ENCODE assay signal across 1 fruit fly cellular context in the genomic region with DNA sequence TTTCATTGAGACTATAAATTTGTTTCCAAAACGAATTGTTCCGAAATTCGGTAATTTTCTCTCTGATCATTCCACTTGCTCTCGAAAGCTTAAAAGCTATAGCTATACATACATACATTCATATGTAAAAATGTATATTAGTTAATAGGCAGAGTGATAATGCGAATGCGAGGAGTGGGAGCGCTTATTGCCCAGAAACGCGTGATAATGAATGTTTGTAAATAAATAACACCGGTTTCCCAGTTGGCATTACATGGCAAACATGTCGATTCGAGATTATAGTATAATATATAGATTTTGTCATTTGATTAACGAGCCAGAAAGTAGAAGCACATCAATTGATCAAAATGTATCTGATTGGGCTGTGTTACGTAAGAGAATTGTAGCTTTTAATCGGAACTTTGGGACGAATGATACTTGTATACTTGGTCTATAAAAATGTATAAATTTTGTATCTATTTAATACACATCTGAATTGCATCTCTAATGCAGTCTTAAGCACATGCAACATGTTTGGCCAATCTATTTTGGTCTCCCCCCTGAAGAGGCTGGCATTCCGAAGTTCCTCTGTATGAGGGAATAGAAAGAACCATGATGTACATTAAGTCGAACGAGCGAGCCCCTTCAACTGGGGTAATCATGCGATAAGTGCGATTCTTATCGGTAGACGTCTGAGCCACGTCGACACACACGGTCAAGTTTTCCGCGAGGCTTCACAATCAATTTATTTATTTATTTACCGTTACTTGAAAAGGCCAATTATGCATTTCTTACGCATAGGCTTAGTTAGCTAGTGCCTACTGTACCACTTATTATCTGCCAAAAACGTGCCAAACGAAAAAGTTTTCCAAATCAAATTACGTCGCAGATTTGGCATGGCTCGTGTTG.
A peak's percentile ranks its signal among the peaks of the same experiment; 100 is the strongest.
TF ChIP-seq lines count a peak whose summit lies in the region.

No protein-coding gene starts in this region.

TF ChIP-seq in whole organism, embryonic, 481 proteins besides CTCF, POLR2A, EP300 and RAD21 (continued from another document):
- TF ChIP-seq Scr (GFP tag; IDR thresholded peaks at IDR 0.05; lab: Robert Waterston, UW; ENCODE audit: partially characterized antibody) = no peak
- no peak for TF ChIP-seq Kr (GFP tag; optimal IDR thresholded peaks at IDR 0.05; lab: Kevin White, UChicago)
- TF ChIP-seq CG32767 (GFP tag; IDR thresholded peaks at IDR 0.05; lab: Robert Waterston, UW) = no peak
- TF ChIP-seq CG11093 (GFP tag; IDR thresholded peaks at IDR 0.05; lab: Robert Waterston, UW) = no peak
- no peak for TF ChIP-seq B-H2 (GFP tag; optimal IDR thresholded peaks at IDR 0.05; lab: Kevin White, UChicago)
- TF ChIP-seq sug (tag; optimal IDR thresholded peaks at IDR 0.05; lab: Kevin White, UChicago) = peak; percentile 25
- TF ChIP-seq grn (GFP tag; optimal IDR thresholded peaks at IDR 0.05; lab: Kevin White, UChicago) = peak; percentile 71
- peak; percentile 59 for TF ChIP-seq sens (GFP tag; lab: Kevin White, UChicago)
- peak; percentile 83 for TF ChIP-seq CG32532 (GFP tag; IDR thresholded peaks at IDR 0.05; lab: Robert Waterston, UW)
- TF ChIP-seq Awh (GFP tag; IDR thresholded peaks at IDR 0.05; lab: Robert Waterston, UW) = no peak
- no peak for TF ChIP-seq Ravus (GFP tag; IDR thresholded peaks at IDR 0.05; lab: Robert Waterston, UW)
- TF ChIP-seq Xrp1 (GFP tag; IDR thresholded peaks at IDR 0.05; lab: Robert Waterston, UW) = 0 out of 2 replicates have a peak, but pooled peaks have one; percentile 5
- TF ChIP-seq eyg (GFP tag; optimal IDR thresholded peaks at IDR 0.05; lab: Kevin White, UChicago) = no peak
- peak; percentile 54; the same call in 2 of the 3 replicates for TF ChIP-seq dysf (GFP tag; IDR thresholded peaks at IDR 0.05; lab: Robert Waterston, UW)
- TF ChIP-seq bowl (GFP tag; IDR thresholded peaks at IDR 0.05; lab: Robert Waterston, UW) = no peak
- TF ChIP-seq nmo (GFP tag; optimal IDR thresholded peaks at IDR 0.05; lab: Kevin White, UChicago) = no peak
- TF ChIP-seq CG43689 (GFP tag; IDR thresholded peaks at IDR 0.05; lab: Robert Waterston, UW) = no peak
- no peak for TF ChIP-seq bsh (GFP tag; optimal IDR thresholded peaks at IDR 0.05; lab: Kevin White, UChicago)
- TF ChIP-seq z (GFP tag; IDR thresholded peaks at IDR 0.05; lab: Robert Waterston, UW) = no peak
- peak; percentile 42; the same call in 1 of the 2 replicates for TF ChIP-seq lmd (GFP tag; IDR thresholded peaks at IDR 0.05; lab: Robert Waterston, UW)
- TF ChIP-seq vvl (GFP tag; IDR thresholded peaks at IDR 0.05; lab: Robert Waterston, UW) = no peak
- TF ChIP-seq mld (GFP tag; IDR thresholded peaks at IDR 0.05; lab: Robert Waterston, UW; ENCODE audit: partially characterized antibody) = no peak
- no peak for TF ChIP-seq HLH3B (GFP tag; IDR thresholded peaks at IDR 0.05; lab: Robert Waterston, UW)
- TF ChIP-seq CG13424 (tag; optimal IDR thresholded peaks at IDR 0.05; lab: Kevin White, UChicago) = no peak
- no peak for TF ChIP-seq CG6683 (GFP tag; optimal IDR thresholded peaks at IDR 0.05; lab: Kevin White, UChicago)
- no peak for TF ChIP-seq Dad (GFP tag; optimal IDR thresholded peaks at IDR 0.05; lab: Kevin White, UChicago)
- TF ChIP-seq CG6765 (GFP tag; optimal IDR thresholded peaks at IDR 0.05; lab: Kevin White, UChicago) = peak; percentile 31
- no peak for TF ChIP-seq CG11504 (tag; optimal IDR thresholded peaks at IDR 0.05; lab: Kevin White, UChicago)
- no peak for TF ChIP-seq PHDP (tag; optimal IDR thresholded peaks at IDR 0.05; lab: Kevin White, UChicago)
- TF ChIP-seq CG16813 (GFP tag; IDR thresholded peaks at IDR 0.05; lab: Robert Waterston, UW; ENCODE audit: partially characterized antibody) = no peak
- TF ChIP-seq zen2 (GFP tag; IDR thresholded peaks at IDR 0.05; lab: Robert Waterston, UW; ENCODE audit: partially characterized antibody) = no peak
- no peak for TF ChIP-seq CG16815 (GFP tag; optimal IDR thresholded peaks at IDR 0.05; lab: Kevin White, UChicago)
- TF ChIP-seq MTF-1 (GFP tag; optimal IDR thresholded peaks at IDR 0.05; lab: Kevin White, UChicago; ENCODE audit: borderline replicate concordance) = no peak
- no peak for TF ChIP-seq eve (GFP tag; optimal IDR thresholded peaks at IDR 0.05; lab: Kevin White, UChicago)
